Fruit fly (Drosophila melanogaster) whole organism, wandering third instar larva: ENCODE results near the gene tmod.

ENCODE experiments used
- CG9705 ChIP-seq: fragments of 200-800 bp; sonication (Bioruptor generic); optimal IDR thresholded peaks from 2 replicates; lab custom pipeline; 2018; ENCODE audit warnings: missing biosample characterization, mild to moderate bottlenecking, missing genetic modification characterization
- Dfd ChIP-seq: fragments of >200 bp; optimal IDR thresholded peaks from 2 replicates; lab custom pipeline; 2017; ENCODE audit warnings: missing biosample characterization, missing genetic modification characterization
- Mio ChIP-seq: sonication (Bioruptor generic); optimal IDR thresholded peaks from 2 replicates; lab custom pipeline; 2016; ENCODE audit warnings: missing biosample characterization, missing genetic modification characterization
- Myc ChIP-seq: fragments of >200 bp; optimal IDR thresholded peaks from 2 replicates; lab custom pipeline; 2017
- Rel ChIP-seq, 2 experiments: fragments of 200-800 bp; sonication (Bioruptor generic) in 1 of 2; optimal IDR thresholded peaks; 2 replicates in 1 of 2; 3 replicates in 1 of 2; lab custom pipeline; 2016 to 2019; ENCODE audit warnings: mild to moderate bottlenecking in 2 of 2, missing biosample characterization in 2 of 2, missing genetic modification characterization in 2 of 2, moderate library complexity in 1 of 2
- brk ChIP-seq: fragments of 200-800 bp; sonication (Bioruptor generic); optimal IDR thresholded peaks from 2 replicates; lab custom pipeline; 2016; ENCODE audit warnings: missing biosample characterization, mild to moderate bottlenecking, missing genetic modification characterization
- dl ChIP-seq, 2 experiments: fragments of 175-275, 200-275 bp in 1 of 2; fragments of 200-275 bp in 1 of 2; sonication (Bioruptor generic); optimal IDR thresholded peaks; lab custom pipeline; 2018; ENCODE audit warnings: mild to moderate bottlenecking in 2 of 2, missing biosample characterization in 2 of 2, missing genetic modification characterization in 2 of 2, moderate library complexity in 2 of 2; ENCODE audit not compliant: partially characterized antibody in 2 of 2, insufficient read depth in 1 of 2
- fru ChIP-seq: fragments of 200-800 bp; sonication (Bioruptor generic); optimal IDR thresholded peaks from 3 replicates; lab custom pipeline; 2016; ENCODE audit warnings: missing biosample characterization, mild to moderate bottlenecking, missing genetic modification characterization
- h ChIP-seq: fragments of 200-800 bp; sonication (Bioruptor generic); optimal IDR thresholded peaks from 3 replicates; lab custom pipeline; 2016; ENCODE audit warnings: missing biosample characterization, mild to moderate bottlenecking, missing genetic modification characterization
- pan ChIP-seq: fragments of >200 bp; optimal IDR thresholded peaks from 2 replicates; lab custom pipeline; 2017
- usp ChIP-seq: fragments of >200 bp; optimal IDR thresholded peaks from 2 replicates; lab custom pipeline; 2017; ENCODE audit warnings: missing biosample characterization, missing genetic modification characterization

dm6 chr3R:30487828-30488227 lies 44.6 kb upstream of the tmod start, which contains the start of gene Jon99Fii:
- TF ChIP-seq Dfd (GFP tag; lab: Kevin White, UChicago) (no peak), usp (GFP tag; lab: Kevin White, UChicago) (no peak), pan (lab: Kevin White, UChicago) (no peak), CG9705 (GFP tag; lab: Kevin White, UChicago) (no peak), brk (no peak), Myc (lab: Kevin White, UChicago) (no peak), Rel (GFP tag; optimal IDR thresholded peaks at IDR 0.05; lab: Kevin White, UChicago) (no peak), Rel (tag; optimal IDR thresholded peaks at IDR 0.05; lab: Kevin White, UChicago) (no peak), dl (GFP tag; optimal IDR thresholded peaks at IDR 0.05; lab: Kevin White, UChicago; ENCODE audit: insufficient read depth in 1 of 2, partially characterized antibody in 2 of 2) (no peak), fru (no peak), Mio (GFP tag; lab: Kevin White, UChicago) (no peak), h (GFP tag; lab: Kevin White, UChicago) (no peak)
